Fruit fly (Drosophila melanogaster) whole organism, prepupa: ENCODE data around the gene CG32075.

ENCODE experiments used
- Blimp-1 ChIP-seq: fragments of 200-800 bp; sonication (Bioruptor generic); optimal IDR thresholded peaks from 3 replicates; lab custom pipeline; 2017; ENCODE audit warnings: missing biosample characterization, missing genetic modification characterization, mild to moderate bottlenecking, moderate library complexity, missing genetic modification reagents
- CG10631 ChIP-seq: fragments of 200-800 bp; sonication (Bioruptor generic); optimal IDR thresholded peaks from 2 replicates; lab custom pipeline; 2016; ENCODE audit warnings: missing biosample characterization, missing genetic modification characterization
- CG11762 ChIP-seq: fragments of 200-800 bp; sonication (Bioruptor generic); optimal IDR thresholded peaks from 3 replicates; lab custom pipeline; 2016; ENCODE audit warnings: missing biosample characterization, missing genetic modification characterization; ENCODE audit not compliant: insufficient read depth
- CG11902 ChIP-seq: fragments of 200-800 bp; sonication (Bioruptor generic); optimal IDR thresholded peaks from 3 replicates; lab custom pipeline; 2016; ENCODE audit warnings: missing biosample characterization, missing genetic modification characterization
- CG15336 ChIP-seq: fragments of 200-800 bp; sonication (Bioruptor generic); IDR thresholded peaks from 2 replicates; pipeline ENCODE4 v1.3.6; 2022; ENCODE audit warnings: missing biosample characterization, missing genetic modification characterization
- CG1621 ChIP-seq: fragments of 200-800 bp; sonication (Bioruptor generic); optimal IDR thresholded peaks from 3 replicates; lab custom pipeline; 2018; ENCODE audit warnings: missing biosample characterization, mild to moderate bottlenecking, missing genetic modification characterization
- CG31627 ChIP-seq: fragments of 200-800 bp; sonication (Bioruptor generic); optimal IDR thresholded peaks from 3 replicates; lab custom pipeline; 2016; ENCODE audit warnings: missing biosample characterization, missing genetic modification characterization
- CG32006 ChIP-seq: fragments of 200-800 bp; sonication (Bioruptor generic); optimal IDR thresholded peaks from 3 replicates; lab custom pipeline; 2017; ENCODE audit warnings: missing biosample characterization, mild to moderate bottlenecking, missing genetic modification characterization
- CG34406 ChIP-seq: fragments of 200-800 bp; sonication (Bioruptor generic); optimal IDR thresholded peaks from 3 replicates; lab custom pipeline; 2016; ENCODE audit warnings: missing biosample characterization, missing genetic modification characterization
- CG3919 ChIP-seq: fragments of 200-800 bp; sonication (Bioruptor generic); optimal IDR thresholded peaks from 3 replicates; lab custom pipeline; 2016; ENCODE audit warnings: missing biosample characterization, missing genetic modification characterization
- CG4318 ChIP-seq: fragments of 200-800 bp; sonication (Bioruptor generic); optimal IDR thresholded peaks from 3 replicates; lab custom pipeline; 2017; ENCODE audit warnings: missing biosample characterization, mild to moderate bottlenecking, missing genetic modification characterization
- CG6163 ChIP-seq: fragments of 200-800 bp; sonication (Bioruptor generic); IDR thresholded peaks from 3 replicates; pipeline ENCODE4 v1.3.6; 2022; ENCODE audit warnings: missing biosample characterization, missing genetic modification characterization
- CG6276 ChIP-seq: fragments of 200-800 bp; sonication (Bioruptor generic); optimal IDR thresholded peaks from 2 replicates; lab custom pipeline; 2017; ENCODE audit warnings: missing biosample characterization, mild to moderate bottlenecking, missing genetic modification characterization
- CG6792 ChIP-seq: fragments of 200-800 bp; sonication (Bioruptor generic); optimal IDR thresholded peaks from 3 replicates; lab custom pipeline; 2016; ENCODE audit warnings: missing biosample characterization, missing genetic modification characterization
- CG6808 ChIP-seq: fragments of 200-800 bp; sonication (Bioruptor generic); optimal IDR thresholded peaks from 3 replicates; lab custom pipeline; 2017; ENCODE audit warnings: missing biosample characterization, missing genetic modification characterization, mild to moderate bottlenecking, moderate library complexity, missing genetic modification reagents
- CG6854 ChIP-seq: fragments of 200-800 bp; sonication (Bioruptor generic); optimal IDR thresholded peaks from 2 replicates; lab custom pipeline; 2017; ENCODE audit warnings: missing biosample characterization, mild to moderate bottlenecking, missing genetic modification characterization
- CG7368 ChIP-seq: fragments of 200-800 bp; sonication (Bioruptor generic); optimal IDR thresholded peaks from 3 replicates; lab custom pipeline; 2016; ENCODE audit warnings: missing biosample characterization, missing genetic modification characterization
- CG8119 ChIP-seq: fragments of 200-800 bp; sonication (Bioruptor generic); IDR thresholded peaks from 3 replicates; pipeline ENCODE4 v1.3.6; 2022; ENCODE audit warnings: missing biosample characterization, missing genetic modification characterization
- CG8319 ChIP-seq: fragments of 200-800 bp; sonication (Bioruptor generic); optimal IDR thresholded peaks from 3 replicates; lab custom pipeline; 2016; ENCODE audit warnings: missing biosample characterization, missing genetic modification characterization
- CG8632 ChIP-seq: fragments of 200-800 bp; sonication (Bioruptor generic); optimal IDR thresholded peaks from 3 replicates; lab custom pipeline; 2016; ENCODE audit warnings: missing biosample characterization, missing genetic modification characterization
- Eip78C ChIP-seq: fragments of 200-800 bp; sonication (Bioruptor generic); peaks from one replicate; lab custom pipeline; 2016; ENCODE audit warnings: missing biosample characterization, missing genetic modification characterization
- Eip93F ChIP-seq: fragments of 200-800 bp; sonication (Bioruptor generic); optimal IDR thresholded peaks from 2 replicates; lab custom pipeline; 2016; ENCODE audit warnings: missing biosample characterization, mild to moderate bottlenecking, missing genetic modification characterization
- Ets21C ChIP-seq: fragments of 200-800 bp; sonication (Bioruptor generic); optimal IDR thresholded peaks from 3 replicates; lab custom pipeline; 2016; ENCODE audit warnings: missing biosample characterization, missing genetic modification characterization
- Ets96B ChIP-seq: fragments of 200-800 bp; optimal IDR thresholded peaks from 2 replicates; lab custom pipeline; 2019; ENCODE audit warnings: missing biosample characterization, mild to moderate bottlenecking, missing genetic modification characterization, moderate library complexity
- Hr4 ChIP-seq: fragments of 200-800 bp; sonication (Bioruptor generic); optimal IDR thresholded peaks from 3 replicates; lab custom pipeline; 2016; ENCODE audit warnings: missing biosample characterization, missing genetic modification characterization
- Lpt ChIP-seq: fragments of 200-800 bp; sonication (Bioruptor generic); optimal IDR thresholded peaks from 3 replicates; lab custom pipeline; 2016; ENCODE audit warnings: missing biosample characterization, missing genetic modification characterization
- OdsH ChIP-seq: fragments of 200-800 bp; sonication (Bioruptor generic); optimal IDR thresholded peaks from 3 replicates; lab custom pipeline; 2016; ENCODE audit warnings: missing biosample characterization, missing genetic modification characterization
- Sox102F ChIP-seq: fragments of 200-800 bp; sonication (Bioruptor generic); optimal IDR thresholded peaks from 2 replicates; lab custom pipeline; 2016; ENCODE audit warnings: missing biosample characterization, mild to moderate bottlenecking, missing genetic modification characterization
- Sox15 ChIP-seq: fragments of 200-800 bp; sonication (Bioruptor generic); optimal IDR thresholded peaks from 3 replicates; lab custom pipeline; 2016; ENCODE audit warnings: missing biosample characterization, missing genetic modification characterization
- cyc ChIP-seq: fragments of 200-800 bp; sonication (Bioruptor generic); optimal IDR thresholded peaks from 3 replicates; lab custom pipeline; 2016; ENCODE audit warnings: missing biosample characterization, missing genetic modification characterization
- dac ChIP-seq: fragments of 200-800 bp; sonication (Bioruptor generic); optimal IDR thresholded peaks from 2 replicates; lab custom pipeline; 2017; ENCODE audit warnings: missing biosample characterization, mild to moderate bottlenecking, missing genetic modification characterization
- dsx ChIP-seq: fragments of 200-800 bp; optimal IDR thresholded peaks from 3 replicates; lab custom pipeline; 2019; ENCODE audit warnings: missing biosample characterization, mild to moderate bottlenecking, missing genetic modification characterization, moderate library complexity; ENCODE audit not compliant: poor library complexity, severe bottlenecking
- eg ChIP-seq: fragments of 200-800 bp; sonication (Bioruptor generic); IDR thresholded peaks from 3 replicates; pipeline ENCODE4 v1.3.6; 2022; ENCODE audit warnings: missing biosample characterization, missing genetic modification characterization
- esn ChIP-seq: fragments of 200-800 bp; sonication (Bioruptor generic); optimal IDR thresholded peaks from 2 replicates; lab custom pipeline; 2016; ENCODE audit warnings: missing biosample characterization, mild to moderate bottlenecking, missing genetic modification characterization, moderate library complexity
- fd59A ChIP-seq: fragments of 200-800 bp; sonication (Bioruptor generic); optimal IDR thresholded peaks from 2 replicates; lab custom pipeline; 2017; ENCODE audit warnings: missing biosample characterization, mild to moderate bottlenecking, missing genetic modification characterization, missing genetic modification reagents
- fkh ChIP-seq: fragments of 200-800 bp; sonication (Bioruptor generic); optimal IDR thresholded peaks from 3 replicates; lab custom pipeline; 2017; ENCODE audit warnings: missing biosample characterization, mild to moderate bottlenecking, missing genetic modification characterization, moderate library complexity
- lz ChIP-seq: fragments of 200-800 bp; sonication (Bioruptor generic); optimal IDR thresholded peaks from 3 replicates; lab custom pipeline; 2016; ENCODE audit warnings: missing biosample characterization, missing genetic modification characterization
- salr ChIP-seq, 2 experiments: fragments of 200-800 bp; sonication (Bioruptor generic); optimal IDR thresholded peaks; 3 replicates each; lab custom pipeline; 2016 to 2018; ENCODE audit warnings: missing biosample characterization in 2 of 2, missing genetic modification characterization in 2 of 2, mild to moderate bottlenecking in 1 of 2
- spab ChIP-seq: fragments of 200-800 bp; sonication (Bioruptor generic); optimal IDR thresholded peaks from 2 replicates; lab custom pipeline; 2017; ENCODE audit warnings: missing biosample characterization, mild to moderate bottlenecking, missing genetic modification characterization, missing genetic modification reagents
- ss ChIP-seq, 2 experiments: fragments of 200-800 bp; sonication (Bioruptor generic); optimal IDR thresholded peaks; 2 replicates in 1 of 2; 3 replicates in 1 of 2; lab custom pipeline; 2017 to 2018; ENCODE audit warnings: mild to moderate bottlenecking in 2 of 2, missing biosample characterization in 2 of 2, missing genetic modification characterization in 2 of 2, moderate library complexity in 1 of 2
- svp ChIP-seq: fragments of 200-800 bp; sonication (Bioruptor generic); peaks from one replicate; lab custom pipeline; 2016; ENCODE audit warnings: missing biosample characterization, missing genetic modification characterization
- vri ChIP-seq: fragments of 200-800 bp; sonication (Bioruptor generic); optimal IDR thresholded peaks from 3 replicates; lab custom pipeline; 2016; ENCODE audit warnings: missing biosample characterization, mild to moderate bottlenecking, missing genetic modification characterization

The CG32075 gene

DNA sequence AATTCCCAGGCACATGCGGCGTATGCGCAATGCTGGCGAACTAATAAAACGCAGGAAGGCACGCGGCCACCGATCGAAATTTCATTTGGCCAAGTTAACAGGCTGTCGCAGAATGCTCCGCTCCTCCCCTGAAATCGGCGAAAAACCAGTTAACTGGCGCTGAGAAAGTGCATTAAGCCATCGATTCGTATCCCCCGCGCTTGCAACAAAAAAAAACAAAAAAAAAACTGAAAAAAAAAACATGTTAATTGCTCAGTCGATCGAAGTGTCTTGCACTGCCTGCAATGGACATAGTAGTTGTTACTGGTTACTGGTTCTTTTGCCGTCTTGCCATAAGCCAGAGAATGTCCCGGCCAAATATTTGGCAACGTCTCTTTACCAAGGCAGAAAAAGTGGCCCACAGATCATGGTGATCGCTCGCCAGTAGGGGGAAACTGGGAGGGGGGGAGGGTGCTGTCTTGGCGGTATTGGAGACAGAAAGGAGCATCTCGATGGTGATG is 11.9 kb downstream of the CG32075 start (continued):
- TF ChIP-seq CG10631 (GFP tag; lab: Kevin White, UChicago) (no peak), cyc (GFP tag; lab: Kevin White, UChicago) (no peak), Hr4 (no peak), Lpt (GFP tag; lab: Kevin White, UChicago) (peak; percentile 18), CG6854 (GFP tag; lab: Kevin White, UChicago) (no peak), Sox102F (GFP tag; lab: Kevin White, UChicago) (no peak), CG6163 (GFP tag; lab: Robert Waterston, UW) (peak; percentile 71; the same call in 2 of the 3 replicates), dsx (GFP tag; lab: Kevin White, UChicago) (no peak), CG6808 (GFP tag; lab: Kevin White, UChicago) (no peak)

DNA sequence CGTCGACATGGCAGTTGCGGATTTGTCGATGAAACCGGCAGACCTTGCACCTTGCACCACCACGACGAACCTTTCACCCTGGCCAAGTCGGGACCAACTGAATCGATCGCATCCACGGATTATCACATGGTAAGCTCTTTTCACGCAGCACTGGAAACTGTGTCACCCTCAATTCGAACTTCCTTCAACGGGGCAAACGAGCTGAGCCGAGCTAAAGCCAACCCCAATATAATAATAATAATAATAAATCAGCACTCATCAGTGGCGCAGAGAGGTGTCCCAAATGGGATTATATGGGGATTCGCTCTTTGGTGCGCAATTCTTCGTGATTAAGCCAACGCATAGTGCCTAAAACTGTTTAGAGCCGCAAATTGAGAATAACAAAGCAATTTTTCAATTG is 13.5 kb downstream of the CG32075 start, which contains the start of gene CG43693:
Gene CG43693 (minus strand): TSS at position 101 of the 400 bp plus-strand sequence.
- no peak for TF ChIP-seq CG8119 (GFP tag; lab: Robert Waterston, UW)
- no peak for TF ChIP-seq ss (GFP tag; optimal IDR thresholded peaks at IDR 0.05; lab: Kevin White, UChicago)
- TF ChIP-seq dsx (GFP tag; lab: Kevin White, UChicago), result no peak
- no peak for TF ChIP-seq spab (GFP tag; lab: Kevin White, UChicago)
- TF ChIP-seq OdsH, result no peak
- TF ChIP-seq CG8319 (GFP tag; lab: Kevin White, UChicago), result no peak

DNA sequence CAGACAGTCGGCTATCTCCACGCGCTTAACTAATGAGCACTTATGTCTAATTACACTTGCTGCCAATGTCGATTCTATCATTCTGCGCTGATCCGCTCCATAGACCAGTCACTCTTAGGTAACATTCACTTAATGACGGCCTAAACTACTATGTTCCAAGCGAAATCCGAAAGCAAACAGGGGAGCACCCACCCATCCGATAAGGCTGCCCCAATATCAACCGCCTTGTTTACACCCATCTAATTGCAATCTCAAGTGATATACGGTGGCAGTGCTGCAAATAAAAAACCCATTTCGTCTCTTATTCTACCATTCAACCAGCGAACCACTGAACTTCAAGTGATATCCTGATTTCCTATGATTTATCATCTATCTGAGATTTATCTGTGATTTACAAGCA is 15.3 kb downstream of the CG32075 start:
- TF ChIP-seq fkh (GFP tag; lab: Kevin White, UChicago) (peak; percentile 79), CG6163 (GFP tag; lab: Robert Waterston, UW) (no peak)

dm6 chr3L:11047877-11048276 is 16.9 kb downstream of the CG32075 start:
- TF ChIP-seq CG3919 (GFP tag; lab: Kevin White, UChicago) (peak; percentile 71), Blimp-1 (no peak), ss (GFP tag; optimal IDR thresholded peaks at IDR 0.05; lab: Kevin White, UChicago) (no peak), CG15336 (no peak), vri (no peak), Sox15 (GFP tag; lab: Kevin White, UChicago) (peak; percentile 2), CG6163 (GFP tag; lab: Robert Waterston, UW) (no peak), CG11762 (GFP tag; lab: Kevin White, UChicago) (peak; percentile 20), Lpt (GFP tag; lab: Kevin White, UChicago) (no peak), Eip78C (GFP tag; lab: Kevin White, UChicago) (peak; percentile 81), CG6808 (GFP tag; lab: Kevin White, UChicago) (no peak), CG8632 (GFP tag; lab: Kevin White, UChicago) (no peak), eg (GFP tag; lab: Robert Waterston, UW) (peak; percentile 62), CG31627 (GFP tag; lab: Kevin White, UChicago) (peak; percentile 81), Ets21C (GFP tag; lab: Kevin White, UChicago) (peak; percentile 32), fkh (GFP tag; lab: Kevin White, UChicago) (peak; percentile 16), CG7368 (peak; percentile 31), CG11902 (peak; percentile 49), CG1621 (tag; lab: Kevin White, UChicago) (no peak), fd59A (GFP tag; lab: Kevin White, UChicago) (no peak), CG10631 (GFP tag; lab: Kevin White, UChicago) (no peak), CG4318 (no peak), OdsH (peak; percentile 50), Hr4 (peak; percentile 31), svp (GFP tag; lab: Kevin White, UChicago) (no peak), esn (GFP tag; lab: Kevin White, UChicago) (peak; percentile 75), CG32006 (GFP tag; lab: Kevin White, UChicago) (peak; percentile 30), CG6276 (GFP tag; lab: Kevin White, UChicago) (no peak), CG6854 (GFP tag; lab: Kevin White, UChicago) (peak; percentile 53), dac (GFP tag; lab: Kevin White, UChicago) (no peak), cyc (GFP tag; lab: Kevin White, UChicago) (peak; percentile 80), lz (GFP tag; lab: Kevin White, UChicago) (peak; percentile 75), CG6792 (GFP tag; lab: Kevin White, UChicago) (peak; percentile 62), Sox102F (GFP tag; lab: Kevin White, UChicago) (peak; percentile 45), Eip93F (GFP tag; lab: Kevin White, UChicago) (no peak), CG34406 (peak; percentile 55), CG8319 (GFP tag; lab: Kevin White, UChicago) (peak; percentile 23), Ets96B (tag; lab: Kevin White, UChicago) (no peak), spab (GFP tag; lab: Kevin White, UChicago) (no peak), salr (GFP tag; optimal IDR thresholded peaks at IDR 0.05; lab: Kevin White, UChicago) (peak in 1 of 2 experiments; percentile 55)
